Worm (Caenorhabditis elegans) whole organism, L4 larva: ENCODE measurements around the gene str-81.

Source experiments
- fos-1 ChIP-seq: fragments of 150-350 bp; optimal IDR thresholded peaks from 2 replicates; lab custom pipeline; 2014; ENCODE audit warnings: missing biosample characterization, missing genetic modification characterization
- hif-1 ChIP-seq, 2 experiments: sonication (generic microtip); optimal IDR thresholded peaks; 2 replicates each; lab custom pipeline; 2016 to 2017; ENCODE audit warnings: missing compliant biosample characterization in 2 of 2, missing genetic modification characterization in 2 of 2, missing genetic modification reagents in 2 of 2, missing genotype in 2 of 2, mild to moderate bottlenecking in 1 of 2
- nhr-102 ChIP-seq: sonication (generic microtip); optimal IDR thresholded peaks from 2 replicates; lab custom pipeline; 2016; ENCODE audit warnings: mild to moderate bottlenecking, missing genetic modification characterization, moderate library complexity, missing compliant biosample characterization
- pqm-1 ChIP-seq: sonication (generic microtip); optimal IDR thresholded peaks from 2 replicates; lab custom pipeline; 2017; ENCODE audit warnings: missing biosample characterization, missing genetic modification characterization

DNA sequence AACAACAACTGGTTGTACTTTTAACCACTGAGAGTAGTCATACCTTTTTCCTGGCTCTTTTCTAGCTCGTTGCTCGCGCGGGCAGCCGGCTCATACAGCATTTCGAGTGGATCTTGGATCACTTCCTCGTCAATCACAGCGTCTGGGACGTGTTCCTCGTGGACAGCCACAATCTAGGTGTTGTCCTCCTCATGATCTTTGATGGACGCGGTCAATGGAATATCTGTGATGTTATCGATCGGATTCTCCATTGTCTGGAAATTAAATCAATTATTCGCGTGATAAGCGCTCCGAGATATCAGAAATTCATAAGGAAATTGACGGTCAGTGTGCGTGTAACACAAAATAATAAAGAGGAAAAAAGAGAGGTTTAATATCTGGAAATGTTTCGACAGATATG lies 29.0 kb upstream of the str-81 start, which contains the start of gene F21D9.8:
- TF ChIP-seq fos-1 (tag; lab: Kevin White, UChicago) (no peak), hif-1 (tag; optimal IDR thresholded peaks at IDR 0.05; lab: Kevin White, UChicago) (no peak), pqm-1 (tag; lab: Kevin White, UChicago) (no peak), nhr-102 (tag; lab: Kevin White, UChicago) (no peak)
